Worm (Caenorhabditis elegans): ENCODE measurements around the gene egl-45.

DNA sequence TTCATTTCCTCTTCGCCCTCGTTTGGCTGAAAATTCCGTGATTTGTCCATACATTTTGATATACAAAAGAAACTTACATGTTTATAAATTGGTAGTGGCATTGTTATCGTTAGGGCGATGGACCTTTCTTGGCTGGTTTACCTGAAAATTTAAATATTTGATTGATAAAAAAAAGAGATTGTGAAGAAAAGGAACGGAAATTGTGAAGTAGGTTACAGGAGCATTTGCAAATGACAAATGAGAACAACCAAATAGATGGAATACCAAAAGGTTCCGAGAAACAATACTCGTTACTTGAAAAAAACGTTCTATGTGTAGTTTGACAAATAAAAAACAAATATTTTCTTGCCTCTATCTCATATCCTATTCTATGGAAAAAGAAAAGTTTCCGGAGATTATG is 15.1 kb upstream of the egl-45 start, which contains the start of gene ZK652.8:
- no peak for TF ChIP-seq ttx-3 (tag; optimal IDR thresholded peaks at IDR 0.05)
- no peak for TF ChIP-seq unc-86 (tag; optimal IDR thresholded peaks at IDR 0.05)
- no peak for TF ChIP-seq nhr-11 (tag; optimal IDR thresholded peaks at IDR 0.05)
- no peak for TF ChIP-seq nfya-1 (tag; optimal IDR thresholded peaks at IDR 0.05)
- TF ChIP-seq mec-3 (tag; optimal IDR thresholded peaks at IDR 0.05; ENCODE audit: borderline replicate concordance): no peak
- no peak for TF ChIP-seq ceh-34 (tag; optimal IDR thresholded peaks at IDR 0.05)
- TF ChIP-seq syd-9 (tag; optimal IDR thresholded peaks at IDR 0.05): no peak
- no peak for TF ChIP-seq fkh-10 (GFP tag; optimal IDR thresholded peaks at IDR 0.05)
- TF ChIP-seq ama-1 (optimal IDR thresholded peaks at IDR 0.05): no peak
